Worm (Caenorhabditis elegans) whole organism, early embryonic: ENCODE measurements around the gene R10D12.13.

Experiments
- ama-1 ChIP-seq: fragments of 150-350 bp; optimal IDR thresholded peaks from 2 replicates; lab custom pipeline; 2014
- ceh-13 ChIP-seq: fragments of 200-800 bp; sonication (Bioruptor generic); optimal IDR thresholded peaks from 2 replicates; lab custom pipeline; 2018; ENCODE audit warnings: mild to moderate bottlenecking, missing genetic modification characterization, missing compliant biosample characterization
- tbx-37 ChIP-seq: fragments of 200-800 bp; sonication (Bioruptor generic); conservative IDR thresholded peaks from 2 replicates; pipeline ENCODE4 v1.3.6; 2022; ENCODE audit warnings: missing genetic modification reagents, missing genetic modification characterization, missing compliant biosample characterization

ce11 chrV:13986823-13987222 is 24.6 kb downstream of the R10D12.13 start:
- TF ChIP-seq ceh-13 (GFP tag; lab: Kevin White, UChicago) (no peak), tbx-37 (GFP tag; lab: Robert Waterston, UW) (no peak), ama-1 (lab: Kevin White, UChicago) (no peak)
